Fruit fly (Drosophila melanogaster) whole organism, embryonic: ENCODE measurements around the gene CG4278.
A peak's percentile ranks its signal among the peaks of the same experiment; 100 is the strongest.

Source experiments
- CG10147 ChIP-seq: fragments of 200-800 bp; sonication (Bioruptor generic); optimal IDR thresholded peaks from 2 replicates; lab custom pipeline; 2019; ENCODE audit warnings: missing biosample characterization, mild to moderate bottlenecking, missing genetic modification characterization, moderate library complexity
- CG1024 ChIP-seq: fragments of 200-800 bp; sonication (Bioruptor generic); IDR thresholded peaks from 2 replicates; pipeline ENCODE4 v1.3.6; 2022; ENCODE audit warnings: missing biosample characterization, missing genetic modification characterization
- CG10274 ChIP-seq: fragments of 200-800 bp; sonication (Bioruptor generic); optimal IDR thresholded peaks from 3 replicates; lab custom pipeline; 2017; ENCODE audit warnings: missing biosample characterization, mild to moderate bottlenecking, missing genetic modification characterization
- CG10543 ChIP-seq: fragments of 200-800 bp; sonication (Bioruptor generic); optimal IDR thresholded peaks from 3 replicates; lab custom pipeline; 2017; ENCODE audit warnings: missing biosample characterization, mild to moderate bottlenecking, missing genetic modification characterization, moderate library complexity
- CG12769 ChIP-seq: fragments of 200-800 bp; sonication (Bioruptor generic); optimal IDR thresholded peaks from 2 replicates; lab custom pipeline; 2019; ENCODE audit warnings: missing biosample characterization, mild to moderate bottlenecking, missing genetic modification characterization, moderate library complexity
- CG13624 ChIP-seq: fragments of 200-800 bp; sonication (Bioruptor generic); optimal IDR thresholded peaks from 2 replicates; lab custom pipeline; 2016; ENCODE audit warnings: missing biosample characterization, missing genetic modification characterization
- CG13894 ChIP-seq: fragments of 200-800 bp; sonication (Bioruptor generic); optimal IDR thresholded peaks from 3 replicates; lab custom pipeline; 2018; ENCODE audit warnings: missing biosample characterization, mild to moderate bottlenecking, missing genetic modification characterization, moderate library complexity
- CG15073 ChIP-seq: fragments of 200-800 bp; sonication (Bioruptor generic); optimal IDR thresholded peaks from 2 replicates; lab custom pipeline; 2016; ENCODE audit warnings: missing biosample characterization, missing genetic modification characterization
- CG17328 ChIP-seq: fragments of 200-800 bp; sonication (Bioruptor generic); IDR thresholded peaks from 2 replicates; pipeline ENCODE4 v1.3.6; 2022; ENCODE audit warnings: missing biosample characterization, missing genetic modification characterization
- CG2199 ChIP-seq: fragments of 200-800 bp; sonication (Bioruptor generic); IDR thresholded peaks from 3 replicates; pipeline ENCODE4 v1.3.6; 2022; ENCODE audit warnings: missing biosample characterization, missing genetic modification characterization
- CG3838 ChIP-seq: fragments of 200-800 bp; sonication (Bioruptor generic); optimal IDR thresholded peaks from 3 replicates; lab custom pipeline; 2016; ENCODE audit warnings: missing biosample characterization, missing genetic modification characterization
- Eip74EF ChIP-seq, 2 experiments: fragments of 200-800 bp in 1 of 2; fragments of >200 bp in 1 of 2; sonication (Bioruptor generic) in 1 of 2; optimal IDR thresholded peaks; 2 replicates each; lab custom pipeline; 2017 to 2019; ENCODE audit warnings: missing biosample characterization in 2 of 2, missing genetic modification characterization in 2 of 2, mild to moderate bottlenecking in 1 of 2, moderate library complexity in 1 of 2
- Hand ChIP-seq: fragments of 200-800 bp; sonication (Bioruptor generic); optimal IDR thresholded peaks from 2 replicates; lab custom pipeline; 2017; ENCODE audit warnings: mild to moderate bottlenecking, missing biosample characterization, missing genetic modification reagents, missing genetic modification characterization
- MTF-1 ChIP-seq: fragments of 200-800 bp; sonication (Bioruptor generic); optimal IDR thresholded peaks from 2 replicates; lab custom pipeline; 2018; ENCODE audit warnings: missing biosample characterization, mild to moderate bottlenecking, missing genetic modification characterization, borderline replicate concordance
- Med ChIP-seq: fragments of 200-800 bp; sonication (Bioruptor generic); peaks from one replicate; lab custom pipeline; 2016; ENCODE audit warnings: missing biosample characterization, missing genetic modification characterization, mild to moderate bottlenecking, inconsistent platforms, moderate library complexity
- Myb ChIP-seq: fragments of 200-800 bp; sonication (Bioruptor generic); optimal IDR thresholded peaks from 2 replicates; lab custom pipeline; 2016; ENCODE audit warnings: missing biosample characterization, missing genetic modification characterization
- Opbp ChIP-seq: fragments of 200-800 bp; sonication (Bioruptor generic); IDR thresholded peaks from 3 replicates; pipeline ENCODE4 v1.3.6; 2022; ENCODE audit warnings: missing biosample characterization, missing genetic modification characterization; ENCODE audit not compliant: partially characterized antibody
- Pdp1 ChIP-seq, 2 experiments: fragments of 200-800 bp; sonication (Bioruptor generic); optimal IDR thresholded peaks; 3 replicates each; lab custom pipeline; 2016; ENCODE audit warnings: missing biosample characterization in 2 of 2, missing genetic modification characterization in 2 of 2, mild to moderate bottlenecking in 1 of 2, moderate library complexity in 1 of 2
- Rfx ChIP-seq: fragments of 200-800 bp; sonication (Bioruptor generic); IDR thresholded peaks from 2 replicates; pipeline ENCODE4 v1.3.6; 2022; ENCODE audit warnings: missing biosample characterization, missing genetic modification characterization
- abd-A ChIP-seq: fragments of 200-800 bp; sonication (Bioruptor generic); optimal IDR thresholded peaks from 3 replicates; lab custom pipeline; 2019; ENCODE audit warnings: missing biosample characterization, mild to moderate bottlenecking, missing genetic modification characterization, moderate library complexity
- cg ChIP-seq: fragments of 200-800 bp; sonication (Bioruptor generic); optimal IDR thresholded peaks from 3 replicates; lab custom pipeline; 2019; ENCODE audit warnings: missing biosample characterization, mild to moderate bottlenecking, missing genetic modification characterization, moderate library complexity
- chinmo ChIP-seq: fragments of 200-800 bp; sonication (Bioruptor generic); IDR thresholded peaks from 4 replicates; pipeline ENCODE4 v1.3.6; 2022; ENCODE audit warnings: missing biosample characterization, missing genetic modification characterization; ENCODE audit not compliant: partially characterized antibody
- gsb-n ChIP-seq: fragments of 200-800 bp; sonication (Bioruptor generic); optimal IDR thresholded peaks from 3 replicates; lab custom pipeline; 2018; ENCODE audit warnings: missing biosample characterization, mild to moderate bottlenecking, missing genetic modification characterization
- jumu ChIP-seq: fragments of 200-800 bp; sonication (Bioruptor generic); optimal IDR thresholded peaks from 3 replicates; lab custom pipeline; 2016; ENCODE audit warnings: missing biosample characterization, missing genetic modification characterization
- kni ChIP-seq: fragments of 200-800 bp; sonication (Bioruptor generic); optimal IDR thresholded peaks from 3 replicates; lab custom pipeline; 2017; ENCODE audit warnings: mild to moderate bottlenecking, missing biosample characterization, missing genetic modification reagents, missing genetic modification characterization
- nau ChIP-seq: fragments of 200-800 bp; sonication (Bioruptor generic); optimal IDR thresholded peaks from 3 replicates; lab custom pipeline; 2017; ENCODE audit warnings: missing biosample characterization, mild to moderate bottlenecking, missing genetic modification characterization, missing genetic modification reagents
- onecut ChIP-seq: fragments of 200-800 bp; sonication (Bioruptor generic); IDR thresholded peaks from 2 replicates; pipeline ENCODE4 v1.3.6; 2022; ENCODE audit warnings: missing biosample characterization, missing genetic modification characterization
- pros ChIP-seq: fragments of 200-800 bp; sonication (Bioruptor generic); optimal IDR thresholded peaks from 3 replicates; lab custom pipeline; 2019; ENCODE audit warnings: missing biosample characterization, mild to moderate bottlenecking, missing genetic modification characterization, moderate library complexity
- rib ChIP-seq: fragments of 200-800 bp; sonication (Bioruptor generic); IDR thresholded peaks from 2 replicates; pipeline ENCODE4 v1.3.6; 2022; ENCODE audit warnings: missing biosample characterization, missing genetic modification characterization
- sd ChIP-seq: fragments of 200-800 bp; sonication (Bioruptor generic); optimal IDR thresholded peaks from 3 replicates; lab custom pipeline; 2018; ENCODE audit warnings: missing biosample characterization, mild to moderate bottlenecking, missing genetic modification characterization, moderate library complexity
- sr ChIP-seq: fragments of 200-800 bp; sonication (Bioruptor generic); IDR thresholded peaks from 3 replicates; pipeline ENCODE4 v1.3.6; 2022; ENCODE audit warnings: missing biosample characterization, missing genetic modification characterization
- stc ChIP-seq: fragments of 200-800 bp; sonication (Bioruptor generic); IDR thresholded peaks from 2 replicates; pipeline ENCODE4 v1.3.6; 2022; ENCODE audit warnings: missing biosample characterization, missing genetic modification characterization
- twi ChIP-seq: fragments of 200-800 bp; optimal IDR thresholded peaks from 2 replicates; lab custom pipeline; 2019; ENCODE audit warnings: missing biosample characterization, mild to moderate bottlenecking, missing genetic modification characterization, moderate library complexity

Gene CG4278

dm6 chr2L:16320428-16320827, 6.4 kb upstream of the CG4278 start (continued):
- TF ChIP-seq twi (tag; lab: Kevin White, UChicago) (no peak), jumu (GFP tag; lab: Kevin White, UChicago) (no peak)
- TF ChIP-seq, all 482 proteins: peak for 6

- 0 out of 2 replicates have a peak, but pooled peaks have one; percentile 15 for TF ChIP-seq Rfx (GFP tag; lab: Robert Waterston, UW)
- no peak for TF ChIP-seq CG1024 (GFP tag; lab: Robert Waterston, UW)
- TF ChIP-seq CG10147 = no peak
- peak; percentile 5 for TF ChIP-seq CG3838
- TF ChIP-seq twi (tag; lab: Kevin White, UChicago) = peak; percentile 23
- TF ChIP-seq cg (GFP tag; lab: Kevin White, UChicago) = no peak
- TF ChIP-seq Med (GFP tag; lab: Kevin White, UChicago) = peak; percentile 69
- TF ChIP-seq Myb (GFP tag; lab: Kevin White, UChicago) = no peak
- TF ChIP-seq nau = peak; percentile 6
- TF ChIP-seq abd-A (tag; lab: Kevin White, UChicago) = peak; percentile 58
- TF ChIP-seq CG10543 (GFP tag; lab: Kevin White, UChicago) = peak; percentile 55
- peak; percentile 61 for TF ChIP-seq CG12769
- TF ChIP-seq MTF-1 (GFP tag; lab: Kevin White, UChicago) = no peak
- peak; percentile 28 for TF ChIP-seq pros (GFP tag; lab: Kevin White, UChicago)
- TF ChIP-seq chinmo = peak; percentile 88; the same call in 3 of the 4 replicates
- peak; percentile 85 for TF ChIP-seq sd (tag; lab: Kevin White, UChicago)
- no peak for TF ChIP-seq CG15073
- peak; percentile 13 for TF ChIP-seq kni (GFP tag; lab: Kevin White, UChicago)
- peak; percentile 51 for TF ChIP-seq CG13894
- no peak for TF ChIP-seq Hand
- TF ChIP-seq CG17328 (GFP tag; lab: Robert Waterston, UW) = no peak
- peak in 1 of 2 experiments; percentile 3 for TF ChIP-seq Eip74EF (GFP tag; optimal IDR thresholded peaks at IDR 0.05; lab: Kevin White, UChicago)
- peak; percentile 75; the same call in 2 of the 3 replicates for TF ChIP-seq CG2199
- TF ChIP-seq Opbp = 0 out of 3 replicates have a peak, but pooled peaks have one; percentile 7
- TF ChIP-seq, all 482 proteins: peak for 16
Measured at dm6 chr2L:16321209-16321608, 5.7 kb upstream of the CG4278 start.

- peak; percentile 10 for TF ChIP-seq Med (GFP tag; lab: Kevin White, UChicago)
- peak; percentile 59 for TF ChIP-seq CG10543 (GFP tag; lab: Kevin White, UChicago)
- TF ChIP-seq Pdp1 (GFP tag; optimal IDR thresholded peaks at IDR 0.05; lab: Kevin White, UChicago) = peak in 1 of 2 experiments; percentile 85
- TF ChIP-seq rib (GFP tag; lab: Robert Waterston, UW) = peak; percentile 65
- TF ChIP-seq CG10274 (GFP tag; lab: Kevin White, UChicago) = no peak
- TF ChIP-seq stc (GFP tag; lab: Robert Waterston, UW) = no peak
- peak; percentile 63 for TF ChIP-seq onecut (GFP tag; lab: Robert Waterston, UW)
- no peak for TF ChIP-seq gsb-n (tag; lab: Kevin White, UChicago)
- TF ChIP-seq sd (tag; lab: Kevin White, UChicago) = peak; percentile 79
- TF ChIP-seq CG13624 (GFP tag; lab: Kevin White, UChicago) = no peak
- TF ChIP-seq sr (GFP tag; lab: Robert Waterston, UW) = 0 out of 3 replicates have a peak, but pooled peaks have one; percentile 35
- TF ChIP-seq, all 482 proteins: peak for 7
Measured at dm6 chr2L:16321872-16322631, 4.8 kb upstream of the CG4278 start.
